Worm (Caenorhabditis elegans) whole organism, early embryonic: ENCODE data around the gene clec-172.

Experiments
- B0310.2 ChIP-seq: sonication (generic microtip); optimal IDR thresholded peaks from 2 replicates; lab custom pipeline; 2016; ENCODE audit warnings: mild to moderate bottlenecking, missing genetic modification characterization, missing compliant biosample characterization
- F13C5.2 ChIP-seq: sonication (generic microtip); optimal IDR thresholded peaks from 2 replicates; lab custom pipeline; 2017; ENCODE audit warnings: mild to moderate bottlenecking, missing genetic modification characterization, inconsistent platforms, missing compliant biosample characterization
- aly-1 ChIP-seq: sonication (generic microtip); optimal IDR thresholded peaks from 2 replicates; lab custom pipeline; 2016; ENCODE audit warnings: missing genetic modification characterization, missing compliant biosample characterization
- ama-1 ChIP-seq: fragments of 150-350 bp; optimal IDR thresholded peaks from 2 replicates; lab custom pipeline; 2014
- ceh-13 ChIP-seq: fragments of 200-800 bp; sonication (Bioruptor generic); optimal IDR thresholded peaks from 2 replicates; lab custom pipeline; 2018; ENCODE audit warnings: mild to moderate bottlenecking, missing genetic modification characterization, missing compliant biosample characterization
- ceh-36 ChIP-seq: sonication (generic microtip); optimal IDR thresholded peaks from 2 replicates; lab custom pipeline; 2016; ENCODE audit warnings: missing genetic modification characterization, inconsistent platforms, missing compliant biosample characterization
- ets-7 ChIP-seq: sonication (generic microtip); optimal IDR thresholded peaks from 2 replicates; lab custom pipeline; 2016; ENCODE audit warnings: missing genotype, missing genetic modification characterization, missing compliant biosample characterization
- flt-1 ChIP-seq: fragments of 200-800 bp; sonication (Bioruptor generic); IDR thresholded peaks from 2 replicates; pipeline ENCODE4 v1.3.6; 2022; ENCODE audit warnings: missing genetic modification characterization, missing compliant biosample characterization
- hmbx-1 ChIP-seq: sonication (generic microtip); optimal IDR thresholded peaks from 2 replicates; lab custom pipeline; 2016; ENCODE audit warnings: mild to moderate bottlenecking, missing genetic modification characterization, missing compliant biosample characterization
- hmg-4 ChIP-seq: fragments of 200-800 bp; sonication (Bioruptor generic); optimal IDR thresholded peaks from 2 replicates; lab custom pipeline; 2018; ENCODE audit warnings: mild to moderate bottlenecking, missing genetic modification characterization, missing compliant biosample characterization
- hnd-1 ChIP-seq: sonication (generic microtip); optimal IDR thresholded peaks from 2 replicates; lab custom pipeline; 2016; ENCODE audit warnings: missing genetic modification characterization, missing compliant biosample characterization
- pes-1 ChIP-seq: fragments of 200-800 bp; sonication (Bioruptor generic); IDR thresholded peaks from 2 replicates; pipeline ENCODE4 v1.3.6; 2022; ENCODE audit warnings: missing genetic modification reagents, missing genetic modification characterization, missing compliant biosample characterization
- scrt-1 ChIP-seq: fragments of 200-800 bp; sonication (Bioruptor generic); IDR thresholded peaks from 2 replicates; pipeline ENCODE4 v1.3.6; 2022; ENCODE audit warnings: missing genetic modification characterization, missing compliant biosample characterization
- sea-1 ChIP-seq: fragments of 200-800 bp; sonication (Bioruptor generic); conservative IDR thresholded peaks from 2 replicates; pipeline ENCODE4 v1.3.6; 2022; ENCODE audit warnings: missing genetic modification characterization, missing compliant biosample characterization
- tbx-11 ChIP-seq: fragments of 200-800 bp; sonication (Bioruptor generic); IDR thresholded peaks from 2 replicates; pipeline ENCODE4 v1.3.6; 2022; ENCODE audit warnings: missing genetic modification characterization, missing compliant biosample characterization
- tbx-37 ChIP-seq: fragments of 200-800 bp; sonication (Bioruptor generic); conservative IDR thresholded peaks from 2 replicates; pipeline ENCODE4 v1.3.6; 2022; ENCODE audit warnings: missing genetic modification reagents, missing genetic modification characterization, missing compliant biosample characterization
- tra-4 ChIP-seq: sonication (generic microtip); optimal IDR thresholded peaks from 2 replicates; lab custom pipeline; 2017; ENCODE audit warnings: missing genetic modification characterization, missing compliant biosample characterization

clec-172 gene

DNA sequence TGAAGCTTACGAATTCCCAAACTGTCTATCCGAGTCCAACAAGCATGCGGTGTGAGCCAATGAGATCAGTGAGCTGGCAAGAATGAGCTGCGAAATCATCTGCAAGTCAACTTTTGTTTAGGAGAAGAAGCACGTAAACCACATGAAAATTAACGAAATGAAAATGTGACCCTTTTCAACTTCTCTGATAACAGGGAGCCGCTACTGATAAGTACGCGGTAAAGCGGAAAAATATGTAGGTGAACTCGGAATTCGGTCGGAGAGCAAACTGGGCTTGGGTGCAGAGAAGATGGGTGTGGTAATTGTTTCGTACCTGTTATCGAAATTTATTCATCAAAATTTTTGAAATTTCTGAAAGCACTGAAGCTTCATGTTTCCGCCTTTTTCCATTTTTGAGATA lies at the start of gene clec-172:
TSS of gene clec-172 (minus strand) at position 101 of the 400 bp plus-strand sequence.
- TF ChIP-seq hmg-4 (GFP tag; lab: Kevin White, UChicago) (no peak), ets-7 (tag; lab: Kevin White, UChicago) (no peak), aly-1 (tag; lab: Kevin White, UChicago) (no peak), flt-1 (no peak), scrt-1 (GFP tag; lab: Robert Waterston, UW) (no peak), ceh-13 (GFP tag; lab: Kevin White, UChicago) (no peak), sea-1 (GFP tag; lab: Robert Waterston, UW) (no peak), hnd-1 (tag; lab: Kevin White, UChicago) (no peak), hmbx-1 (tag; lab: Kevin White, UChicago) (no peak), tbx-37 (GFP tag; lab: Robert Waterston, UW) (no peak), tra-4 (tag; lab: Kevin White, UChicago) (no peak), tbx-11 (GFP tag; lab: Robert Waterston, UW) (no peak), ceh-36 (no peak), B0310.2 (no peak), pes-1 (GFP tag; lab: Robert Waterston, UW) (no peak), ama-1 (lab: Kevin White, UChicago) (no peak), F13C5.2 (tag; lab: Kevin White, UChicago) (no peak)

DNA sequence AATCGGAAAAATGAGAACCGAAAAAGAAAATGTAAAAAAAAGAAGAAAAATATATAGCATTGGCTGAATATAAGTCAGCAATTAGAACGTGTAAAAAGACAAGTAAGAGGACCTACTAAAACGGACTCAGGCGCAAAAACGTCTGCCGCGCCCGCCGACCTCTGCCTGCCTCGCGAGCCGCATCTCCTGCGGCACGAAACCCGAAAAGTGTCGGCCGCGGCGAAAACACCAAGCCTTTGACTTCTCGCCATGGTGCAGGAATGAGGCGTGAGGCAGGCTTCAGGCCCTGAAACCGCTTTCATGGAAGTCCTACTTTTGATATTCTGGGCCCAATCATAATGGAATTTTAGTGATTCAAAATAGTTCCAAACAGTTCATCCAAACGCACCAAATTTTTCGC lies 49.3 kb upstream of the clec-172 start:
- TF ChIP-seq hmbx-1 (tag; lab: Kevin White, UChicago) (no peak), F13C5.2 (tag; lab: Kevin White, UChicago) (no peak), sea-1 (GFP tag; lab: Robert Waterston, UW) (no peak), ceh-13 (GFP tag; lab: Kevin White, UChicago) (no peak), tbx-37 (GFP tag; lab: Robert Waterston, UW) (no peak), hnd-1 (tag; lab: Kevin White, UChicago) (no peak), tbx-11 (GFP tag; lab: Robert Waterston, UW) (no peak), B0310.2 (no peak), aly-1 (tag; lab: Kevin White, UChicago) (no peak), tra-4 (tag; lab: Kevin White, UChicago) (no peak), ets-7 (tag; lab: Kevin White, UChicago) (no peak), pes-1 (GFP tag; lab: Robert Waterston, UW) (no peak)

DNA sequence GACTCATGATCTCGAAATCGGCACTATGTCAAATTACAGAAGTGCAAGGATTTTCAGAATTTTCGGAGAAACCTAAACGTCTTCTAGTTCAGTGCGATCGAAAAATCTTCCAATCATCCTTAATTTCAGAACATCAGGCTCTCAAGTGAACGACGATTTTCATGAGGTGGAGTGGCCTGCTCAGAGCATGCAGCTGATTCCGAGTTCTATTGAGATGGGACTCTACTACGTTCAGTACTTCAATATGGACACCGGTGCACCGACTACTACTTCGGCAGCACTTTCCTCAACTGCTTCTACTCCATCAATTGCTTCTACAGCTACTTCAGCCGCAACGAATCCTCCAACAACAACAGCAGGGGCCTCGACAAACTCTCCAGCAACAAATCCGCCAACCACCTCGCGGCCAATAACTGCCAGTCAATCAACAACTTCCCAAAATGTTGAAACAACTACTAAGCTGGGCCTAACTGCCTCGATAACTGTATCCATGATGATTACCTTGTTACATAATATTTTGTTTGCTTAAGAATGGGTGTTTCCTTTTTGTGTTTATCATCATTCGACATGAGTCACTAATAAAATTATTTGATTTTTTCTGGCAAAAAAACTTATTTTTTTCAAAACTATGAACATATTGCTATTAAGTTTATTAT lies 47.2 kb upstream of the clec-172 start, which contains the start of gene Y41D4B.15:
TSS of gene Y41D4B.15 (plus strand) at position 606 of the 656 bp plus-strand sequence.
- TF ChIP-seq tbx-37 (GFP tag; lab: Robert Waterston, UW), result no peak
- TF ChIP-seq tra-4 (tag; lab: Kevin White, UChicago), result no peak
- TF ChIP-seq ceh-36, result no peak
- no peak for TF ChIP-seq ets-7 (tag; lab: Kevin White, UChicago)
- no peak for TF ChIP-seq aly-1 (tag; lab: Kevin White, UChicago)
- TF ChIP-seq hmg-4 (GFP tag; lab: Kevin White, UChicago), result no peak
- no peak for TF ChIP-seq scrt-1 (GFP tag; lab: Robert Waterston, UW)
- TF ChIP-seq flt-1, result no peak
- no peak for TF ChIP-seq ceh-13 (GFP tag; lab: Kevin White, UChicago)
- no peak for TF ChIP-seq sea-1 (GFP tag; lab: Robert Waterston, UW)
- no peak for TF ChIP-seq B0310.2
- no peak for TF ChIP-seq tbx-11 (GFP tag; lab: Robert Waterston, UW)
- no peak for TF ChIP-seq F13C5.2 (tag; lab: Kevin White, UChicago)
- TF ChIP-seq pes-1 (GFP tag; lab: Robert Waterston, UW), result no peak
- no peak for TF ChIP-seq hmbx-1 (tag; lab: Kevin White, UChicago)
- no peak for TF ChIP-seq hnd-1 (tag; lab: Kevin White, UChicago)
- TF ChIP-seq ama-1 (lab: Kevin White, UChicago), result no peak

DNA sequence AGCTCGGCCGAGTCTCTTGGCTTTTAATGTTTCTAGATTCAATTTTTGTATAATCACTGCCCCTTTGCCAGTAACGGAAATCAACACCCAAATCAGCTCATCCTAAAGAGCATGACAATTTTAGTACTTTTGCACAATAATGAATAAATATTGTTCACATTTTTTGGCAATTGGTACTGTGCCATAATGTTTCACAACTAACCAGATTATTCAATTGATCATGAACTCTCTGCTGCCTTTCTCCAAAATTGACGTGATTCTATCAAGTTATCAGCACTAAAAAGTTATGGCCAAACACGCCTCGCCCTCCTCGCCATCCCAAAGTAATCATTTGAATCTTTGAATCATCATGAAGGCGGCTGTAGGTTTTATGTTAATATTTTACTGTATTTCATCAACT lies 45.5 kb upstream of the clec-172 start, which contains the start of gene hpo-6:
TSS of gene hpo-6 (plus strand) at position 301 of the 400 bp plus-strand sequence.
- TF ChIP-seq flt-1 (no peak), ceh-13 (GFP tag; lab: Kevin White, UChicago) (no peak), B0310.2 (no peak), hmg-4 (GFP tag; lab: Kevin White, UChicago) (no peak), ceh-36 (no peak), tbx-37 (GFP tag; lab: Robert Waterston, UW) (no peak), tra-4 (tag; lab: Kevin White, UChicago) (no peak), ama-1 (lab: Kevin White, UChicago) (no peak), tbx-11 (GFP tag; lab: Robert Waterston, UW) (no peak), scrt-1 (GFP tag; lab: Robert Waterston, UW) (no peak)

DNA sequence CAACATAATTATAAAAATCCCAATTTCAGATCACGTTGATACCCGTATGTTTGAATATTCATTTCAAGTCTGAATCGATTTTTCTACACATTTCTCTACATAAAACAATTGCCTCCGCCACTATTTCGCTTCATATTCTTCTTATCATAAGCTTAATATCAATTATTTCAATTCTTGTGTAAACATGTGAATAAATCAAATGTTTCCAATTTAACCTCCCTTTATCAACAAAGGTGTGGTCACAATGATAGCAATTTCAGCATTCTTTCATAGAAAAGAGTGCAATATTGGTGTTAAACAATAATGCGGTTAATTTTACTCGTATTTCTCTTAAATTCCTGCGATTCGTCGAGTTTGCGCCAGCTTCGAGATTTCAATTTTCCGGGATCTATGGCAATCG lies 43.5 kb upstream of the clec-172 start, which contains the start of gene Y41D4B.17:
TSS of gene Y41D4B.17 (plus strand) at position 174 of the 400 bp plus-strand sequence.
- no peak for TF ChIP-seq ceh-36
- no peak for TF ChIP-seq hmbx-1 (tag; lab: Kevin White, UChicago)
- no peak for TF ChIP-seq ceh-13 (GFP tag; lab: Kevin White, UChicago)

DNA sequence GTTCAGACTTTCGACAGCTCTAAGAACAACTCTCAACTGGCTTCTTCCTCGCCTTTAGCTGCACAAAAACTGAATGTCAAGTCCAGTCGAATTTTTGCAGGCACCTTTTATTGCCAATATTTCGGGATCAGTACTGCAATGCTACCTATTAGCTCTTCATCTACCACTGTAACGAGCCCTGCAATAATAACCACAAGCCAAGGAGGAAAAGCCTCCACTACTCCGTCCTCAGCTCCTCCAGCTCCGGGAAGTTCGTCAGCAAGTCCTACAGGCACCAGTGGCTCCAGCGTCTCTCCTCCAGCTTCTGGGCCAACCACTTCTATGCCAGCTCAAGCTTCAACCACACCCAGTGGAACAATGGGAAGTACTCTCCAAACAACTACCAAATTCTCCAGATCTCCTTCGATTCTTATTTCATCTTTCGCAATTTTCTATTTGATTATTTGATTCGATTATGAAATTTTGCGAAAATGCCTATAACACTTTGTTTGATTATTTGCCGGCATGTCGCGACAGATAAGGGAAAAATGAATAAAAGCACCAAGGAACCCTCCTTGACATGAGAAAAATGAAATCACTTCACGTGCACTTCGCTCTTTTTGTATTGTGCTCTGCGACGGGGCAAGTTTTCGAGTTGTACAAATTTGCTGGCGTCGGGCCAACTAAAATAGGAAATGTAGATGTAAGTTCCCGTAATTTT lies 38.7 kb upstream of the clec-172 start, which contains the start of gene C34H4.1:
TSS of gene C34H4.1 (plus strand) at position 559 of the 700 bp plus-strand sequence.
- TF ChIP-seq ceh-13 (GFP tag; lab: Kevin White, UChicago) (no peak), sea-1 (GFP tag; lab: Robert Waterston, UW) (no peak), tbx-37 (GFP tag; lab: Robert Waterston, UW) (no peak), ceh-36 (no peak), pes-1 (GFP tag; lab: Robert Waterston, UW) (no peak), aly-1 (tag; lab: Kevin White, UChicago) (no peak), flt-1 (no peak), tra-4 (tag; lab: Kevin White, UChicago) (no peak), tbx-11 (GFP tag; lab: Robert Waterston, UW) (no peak), hmg-4 (GFP tag; lab: Kevin White, UChicago) (no peak), F13C5.2 (tag; lab: Kevin White, UChicago) (no peak), ets-7 (tag; lab: Kevin White, UChicago) (no peak), scrt-1 (GFP tag; lab: Robert Waterston, UW) (no peak), B0310.2 (no peak), hmbx-1 (tag; lab: Kevin White, UChicago) (no peak), hnd-1 (tag; lab: Kevin White, UChicago) (no peak), ama-1 (lab: Kevin White, UChicago) (no peak)
